Worm (Caenorhabditis elegans) whole organism, L4/young adult: ENCODE results near the gene hlh-30.

Experiments used
- W03F9.2 ChIP-seq: fragments of 150-350 bp; optimal IDR thresholded peaks from 2 replicates; lab custom pipeline; 2014; ENCODE audit warnings: missing biosample characterization, missing genetic modification characterization
- dao-5 ChIP-seq: sonication (generic microtip); optimal IDR thresholded peaks from 2 replicates; lab custom pipeline; 2016; ENCODE audit warnings: missing genotype, missing genetic modification characterization, moderate library complexity, missing compliant biosample characterization

DNA sequence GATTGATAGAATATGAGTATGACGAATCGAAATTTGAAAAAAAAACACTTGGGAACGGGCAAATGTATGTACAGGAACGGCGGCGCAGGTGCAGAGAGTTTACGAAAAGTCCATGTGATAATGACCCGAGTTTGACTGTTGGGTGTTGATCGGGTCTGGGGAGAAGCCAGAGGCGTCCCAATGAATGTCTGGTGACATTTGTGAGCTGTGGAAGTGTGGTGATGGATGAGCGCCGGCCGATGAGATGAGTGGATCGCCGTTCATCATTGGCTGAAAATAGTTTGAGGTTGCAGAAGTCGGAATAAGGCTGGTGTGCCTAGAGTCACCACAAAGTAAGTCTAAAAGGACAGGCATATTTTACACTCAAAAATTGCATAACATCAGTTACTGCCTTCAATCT is 19.1 kb downstream of the hlh-30 start:
- no peak for TF ChIP-seq W03F9.2
- no peak for TF ChIP-seq dao-5 (tag; lab: Kevin White, UChicago)
